Fruit fly (Drosophila melanogaster): ENCODE results near the gene CG32982.

Gene CG32982

dm6 chr2L:9210864-9211701 lies 85.5 kb downstream of the CG32982 start (continued):
- TF ChIP-seq vfl (GFP tag; optimal IDR thresholded peaks at IDR 0.05) (peak; percentile 42), CG14050 (GFP tag; IDR thresholded peaks at IDR 0.05) (peak; percentile 41; the same call in 1 of the 3 replicates), CG1832 (GFP tag; optimal IDR thresholded peaks at IDR 0.05) (no peak), hkb (optimal IDR thresholded peaks at IDR 0.05) (no peak), hkb (GFP tag; IDR thresholded peaks at IDR 0.05) (peak; percentile 48; the same call in 1 of the 2 replicates), slou (GFP tag; optimal IDR thresholded peaks at IDR 0.05) (no peak), CG5180 (GFP tag; optimal IDR thresholded peaks at IDR 0.05) (peak; percentile 32), CG33213 (GFP tag; optimal IDR thresholded peaks at IDR 0.05) (no peak), CG2120 (GFP tag; optimal IDR thresholded peaks at IDR 0.05) (peak; percentile 55), CG16815 (GFP tag; optimal IDR thresholded peaks at IDR 0.05) (no peak), CG2889 (GFP tag; IDR thresholded peaks at IDR 0.05) (no peak), ems (GFP tag; optimal IDR thresholded peaks at IDR 0.05) (no peak), CG16779 (GFP tag; IDR thresholded peaks at IDR 0.05) (no peak), fru (optimal IDR thresholded peaks at IDR 0.05) (no peak), lola (GFP tag; optimal IDR thresholded peaks at IDR 0.05) (peak in 1 of 3 experiments; percentile 45), aop (GFP tag; IDR thresholded peaks at IDR 0.05) (no peak), CG3726 (GFP tag; IDR thresholded peaks at IDR 0.05) (no peak), Spps (tag; optimal IDR thresholded peaks at IDR 0.05) (no peak), CG11456 (GFP tag; IDR thresholded peaks at IDR 0.05) (no peak), ind (GFP tag; optimal IDR thresholded peaks at IDR 0.05) (peak; percentile 33), CG7357 (GFP tag; IDR thresholded peaks at IDR 0.05) (peak; percentile 52; the same call in 2 of the 3 replicates), Six4 (GFP tag; optimal IDR thresholded peaks at IDR 0.05) (peak; percentile 2), wdn (GFP tag; IDR thresholded peaks at IDR 0.05) (no peak), CG4360 (GFP tag; IDR thresholded peaks at IDR 0.05) (0 out of 2 replicates have a peak, but pooled peaks have one; percentile 27), dm (GFP tag; optimal IDR thresholded peaks at IDR 0.05) (no peak), tup (GFP tag; optimal IDR thresholded peaks at IDR 0.05) (no peak), CG7839 (tag; optimal IDR thresholded peaks at IDR 0.05) (peak; percentile 77), salm (tag; optimal IDR thresholded peaks at IDR 0.05) (peak; percentile 20), Lpt (GFP tag; optimal IDR thresholded peaks at IDR 0.05) (no peak), CG12744 (GFP tag; optimal IDR thresholded peaks at IDR 0.05) (no peak), HLH54F (GFP tag; optimal IDR thresholded peaks at IDR 0.05) (no peak), disco-r (GFP tag; optimal IDR thresholded peaks at IDR 0.05) (no peak), so (GFP tag; IDR thresholded peaks at IDR 0.05) (no peak), esg (GFP tag; conservative IDR thresholded peaks at IDR 0.05) (peak; percentile 19; the same call in 1 of the 2 replicates), PHDP (tag; optimal IDR thresholded peaks at IDR 0.05) (peak; percentile 72), pita (GFP tag; optimal IDR thresholded peaks at IDR 0.05) (no peak), CG17186 (GFP tag; optimal IDR thresholded peaks at IDR 0.05) (no peak), CG2116 (GFP tag; optimal IDR thresholded peaks at IDR 0.05) (peak; percentile 15), Dek (tag; optimal IDR thresholded peaks at IDR 0.05) (peak; percentile 40), bsh (GFP tag; optimal IDR thresholded peaks at IDR 0.05) (peak; percentile 60 to 75), CG42726 (GFP tag; IDR thresholded peaks at IDR 0.05; ENCODE audit: partially characterized antibody) (no peak), CG1024 (GFP tag; IDR thresholded peaks at IDR 0.05) (no peak), lov (optimal IDR thresholded peaks at IDR 0.05) (no peak), lov (GFP tag; IDR thresholded peaks at IDR 0.05) (no peak), fu2 (GFP tag; optimal IDR thresholded peaks at IDR 0.05) (no peak), mld (GFP tag; IDR thresholded peaks at IDR 0.05; ENCODE audit: partially characterized antibody) (no peak), ara (GFP tag; IDR thresholded peaks at IDR 0.05) (no peak), D19B (GFP tag; optimal IDR thresholded peaks at IDR 0.05) (peak; percentile 30), Dll (GFP tag; IDR thresholded peaks at IDR 0.05; ENCODE audit: partially characterized antibody) (no peak), Atf6 (GFP tag; IDR thresholded peaks at IDR 0.05) (peak; percentile 72; the same call in 1 of the 2 replicates)

Data from whole organism, embryonic.